Worm (Caenorhabditis elegans) whole organism, L4 larva: ENCODE measurements around the gene lgc-48.

Experiments used
- F10B5.3 ChIP-seq: sonication (generic microtip); optimal IDR thresholded peaks from 2 replicates; lab custom pipeline; 2016; ENCODE audit warnings: mild to moderate bottlenecking, missing genetic modification characterization, missing compliant biosample characterization
- F26F4.8 ChIP-seq: fragments of 200-800 bp; sonication (Bioruptor generic); conservative IDR thresholded peaks from 2 replicates; pipeline ENCODE4 v1.3.6; 2022; ENCODE audit warnings: missing genetic modification characterization, missing compliant biosample characterization
- F37D6.2 ChIP-seq: sonication (generic microtip); optimal IDR thresholded peaks from 2 replicates; lab custom pipeline; 2016; ENCODE audit warnings: mild to moderate bottlenecking, missing genetic modification characterization, missing compliant biosample characterization
- F44E2.7 ChIP-seq: fragments of 200-800 bp; sonication (Bioruptor generic); IDR thresholded peaks from 2 replicates; pipeline ENCODE4 v2.1.2; 2022; ENCODE audit warnings: missing genetic modification characterization, missing compliant biosample characterization
- T20F7.1 ChIP-seq: fragments of 200-800 bp; sonication (Bioruptor generic); optimal IDR thresholded peaks from 2 replicates; lab custom pipeline; 2018; ENCODE audit warnings: mild to moderate bottlenecking, missing genetic modification characterization, missing compliant biosample characterization
- Y5F2A.4 ChIP-seq: fragments of 200-800 bp; sonication (Bioruptor generic); optimal IDR thresholded peaks from 2 replicates; lab custom pipeline; 2018; ENCODE audit warnings: mild to moderate bottlenecking, missing genetic modification characterization, missing compliant biosample characterization
- ZK337.2 ChIP-seq: fragments of 200-800 bp; sonication (Bioruptor generic); IDR thresholded peaks from 2 replicates; pipeline ENCODE4 v1.3.6; 2022; ENCODE audit warnings: missing genetic modification reagents, missing genetic modification characterization, missing compliant biosample characterization
- ZK546.5 ChIP-seq, 2 experiments: sonication (generic microtip); optimal IDR thresholded peaks; 2 replicates each; lab custom pipeline; 2017; ENCODE audit warnings: missing biosample characterization in 2 of 2, missing genetic modification characterization in 2 of 2
- aha-1 ChIP-seq: fragments of 150-350 bp; peaks from one replicate; lab custom pipeline; 2014; ENCODE audit warnings: missing biosample characterization, missing genetic modification characterization
- aly-2 ChIP-seq: sonication (generic microtip); optimal IDR thresholded peaks from 2 replicates; lab custom pipeline; 2018; ENCODE audit warnings: missing biosample characterization, missing genetic modification characterization
- ceh-82 ChIP-seq: sonication (generic microtip); optimal IDR thresholded peaks from 2 replicates; lab custom pipeline; 2017; ENCODE audit warnings: missing biosample characterization, missing genetic modification characterization
- daf-16 ChIP-seq, 3 experiments: sonication (generic microtip); optimal IDR thresholded peaks; 2 replicates each; lab custom pipeline; 2016 to 2017; ENCODE audit warnings: missing genetic modification characterization in 3 of 3, missing genetic modification reagents in 3 of 3, mild to moderate bottlenecking in 2 of 3, missing compliant biosample characterization in 2 of 3, missing biosample characterization in 1 of 3, moderate library complexity in 1 of 3
- dmd-6 ChIP-seq: fragments of 200-800 bp; sonication (Bioruptor generic); IDR thresholded peaks from 2 replicates; pipeline ENCODE4 v1.3.6; 2022; ENCODE audit warnings: missing genetic modification reagents, missing genetic modification characterization, missing compliant biosample characterization
- dmd-9 ChIP-seq: fragments of 200-800 bp; sonication (Bioruptor generic); IDR thresholded peaks from 2 replicates; pipeline ENCODE4 v1.3.6; 2022; ENCODE audit warnings: missing genetic modification reagents, missing genetic modification characterization, missing compliant biosample characterization
- dpl-1 ChIP-seq: fragments of 150-350 bp; optimal IDR thresholded peaks from 2 replicates; lab custom pipeline; 2014; ENCODE audit warnings: missing biosample characterization, missing genetic modification reagents, missing genetic modification characterization
- dve-1 ChIP-seq: sonication (generic microtip); optimal IDR thresholded peaks from 2 replicates; lab custom pipeline; 2017; ENCODE audit warnings: antibody characterized with exemption, mild to moderate bottlenecking, missing genetic modification characterization, missing compliant biosample characterization; ENCODE audit not compliant: insufficient read depth
- egl-43 ChIP-seq: fragments of 200-800 bp; sonication (Bioruptor generic); IDR thresholded peaks from 2 replicates; pipeline ENCODE4 v1.3.6; 2022; ENCODE audit warnings: missing genetic modification reagents, missing genetic modification characterization, missing compliant biosample characterization
- fkh-10 ChIP-seq: fragments of 150-350 bp; optimal IDR thresholded peaks from 2 replicates; lab custom pipeline; 2014; ENCODE audit warnings: missing biosample characterization, missing genetic modification reagents, missing genetic modification characterization
- hmg-1.1 ChIP-seq: fragments of 200-800 bp; sonication (Bioruptor generic); IDR thresholded peaks from 2 replicates; pipeline ENCODE4 v1.3.6; 2022; ENCODE audit warnings: missing genetic modification reagents, missing genetic modification characterization, missing compliant biosample characterization
- lin-13 ChIP-seq: fragments of 150-350 bp; optimal IDR thresholded peaks from 2 replicates; lab custom pipeline; 2014; ENCODE audit warnings: missing biosample characterization, missing genetic modification reagents, missing genetic modification characterization
- lin-15B ChIP-seq: fragments of 150-350 bp; sonication (generic microtip); optimal IDR thresholded peaks from 3 replicates; lab custom pipeline; 2014; ENCODE audit warnings: missing biosample characterization, missing genetic modification characterization
- lin-29 ChIP-seq: fragments of 200-800 bp; sonication (Bioruptor generic); IDR thresholded peaks from 2 replicates; pipeline ENCODE4 v1.3.6; 2022; ENCODE audit warnings: missing genetic modification reagents, missing genetic modification characterization, missing compliant biosample characterization
- lin-39 ChIP-seq: fragments of 150-350 bp; optimal IDR thresholded peaks from 2 replicates; lab custom pipeline; 2014; ENCODE audit warnings: missing biosample characterization, missing genetic modification reagents, missing genetic modification characterization
- madf-5 ChIP-seq, 2 experiments: fragments of 200-800 bp; sonication (Bioruptor generic); IDR thresholded peaks; 2 replicates each; pipeline ENCODE4 v1.3.6; 2022; ENCODE audit warnings: missing compliant biosample characterization in 2 of 2, missing genetic modification characterization in 2 of 2
- mdl-1 ChIP-seq, 2 experiments: fragments of 150-350 bp in 1 of 2; sonication (generic microtip) in 1 of 2; optimal IDR thresholded peaks; 2 replicates each; lab custom pipeline; 2014 to 2017; ENCODE audit warnings: missing biosample characterization in 2 of 2, missing genetic modification characterization in 2 of 2
- nhr-102 ChIP-seq: sonication (generic microtip); optimal IDR thresholded peaks from 2 replicates; lab custom pipeline; 2016; ENCODE audit warnings: mild to moderate bottlenecking, missing genetic modification characterization, moderate library complexity, missing compliant biosample characterization
- nhr-237 ChIP-seq: sonication (generic microtip); optimal IDR thresholded peaks from 2 replicates; lab custom pipeline; 2017; ENCODE audit warnings: missing biosample characterization, missing genetic modification characterization
- nhr-48 ChIP-seq: sonication (generic microtip); optimal IDR thresholded peaks from 2 replicates; lab custom pipeline; 2016; ENCODE audit warnings: mild to moderate bottlenecking, missing genetic modification characterization, missing compliant biosample characterization
- nhr-77 ChIP-seq: fragments of 150-350 bp; optimal IDR thresholded peaks from 2 replicates; lab custom pipeline; 2014; ENCODE audit warnings: missing biosample characterization, missing genetic modification characterization
- php-3 ChIP-seq: fragments of 200-800 bp; sonication (Bioruptor generic); IDR thresholded peaks from 2 replicates; pipeline ENCODE4 v1.3.6; 2022; ENCODE audit warnings: missing genetic modification reagents, missing genetic modification characterization, missing compliant biosample characterization
- rbr-2 ChIP-seq: sonication (generic microtip); optimal IDR thresholded peaks from 2 replicates; lab custom pipeline; 2016; ENCODE audit warnings: missing genotype, missing genetic modification characterization, missing compliant biosample characterization
- skn-1 ChIP-seq: fragments of 150-350 bp; optimal IDR thresholded peaks from 2 replicates; lab custom pipeline; 2014; ENCODE audit warnings: missing biosample characterization, missing genetic modification characterization
- snpc-1.2 ChIP-seq: fragments of 200-800 bp; sonication (Bioruptor generic); IDR thresholded peaks from 2 replicates; pipeline ENCODE4 v1.3.6; 2022; ENCODE audit warnings: missing genetic modification reagents, missing genetic modification characterization, missing compliant biosample characterization
- snpc-4 ChIP-seq: fragments of 150-350 bp; optimal IDR thresholded peaks from 2 replicates; lab custom pipeline; 2014; ENCODE audit warnings: missing biosample characterization, missing genetic modification characterization
- spr-1 ChIP-seq: sonication (generic microtip); optimal IDR thresholded peaks from 2 replicates; lab custom pipeline; 2016; ENCODE audit warnings: mild to moderate bottlenecking, missing genetic modification characterization, missing compliant biosample characterization
- unc-130 ChIP-seq: sonication (generic microtip); optimal IDR thresholded peaks from 2 replicates; lab custom pipeline; 2016; ENCODE audit warnings: missing genetic modification reagents, missing genetic modification characterization, missing compliant biosample characterization
- unc-39 ChIP-seq: sonication (generic microtip); optimal IDR thresholded peaks from 2 replicates; lab custom pipeline; 2017; ENCODE audit warnings: missing biosample characterization, missing genetic modification characterization
- unc-62 ChIP-seq, 3 experiments: fragments of 150-350 bp in 1 of 3; sonication (generic microtip); optimal IDR thresholded peaks in 2 of 3; peaks in 1 of 3; 1 replicate in 1 of 3; 2 replicates in 2 of 3; lab custom pipeline; 2014 to 2017; ENCODE audit warnings: missing biosample characterization in 3 of 3, missing genetic modification characterization in 3 of 3, missing genetic modification reagents in 3 of 3, missing genotype in 1 of 3
- zfp-2 ChIP-seq: sonication (generic microtip); optimal IDR thresholded peaks from 2 replicates; lab custom pipeline; 2016; ENCODE audit warnings: mild to moderate bottlenecking, missing genetic modification characterization, missing compliant biosample characterization
- zfp-3 ChIP-seq: fragments of 200-800 bp; sonication (Bioruptor generic); conservative IDR thresholded peaks from 2 replicates; pipeline ENCODE4 v1.3.6; 2022; ENCODE audit warnings: missing genetic modification reagents, missing genetic modification characterization, missing compliant biosample characterization
- zip-11 ChIP-seq: fragments of 200-800 bp; sonication (Bioruptor generic); IDR thresholded peaks from 2 replicates; pipeline ENCODE4 v1.3.6; 2022; ENCODE audit warnings: missing genetic modification characterization, missing compliant biosample characterization

The lgc-48 gene

DNA sequence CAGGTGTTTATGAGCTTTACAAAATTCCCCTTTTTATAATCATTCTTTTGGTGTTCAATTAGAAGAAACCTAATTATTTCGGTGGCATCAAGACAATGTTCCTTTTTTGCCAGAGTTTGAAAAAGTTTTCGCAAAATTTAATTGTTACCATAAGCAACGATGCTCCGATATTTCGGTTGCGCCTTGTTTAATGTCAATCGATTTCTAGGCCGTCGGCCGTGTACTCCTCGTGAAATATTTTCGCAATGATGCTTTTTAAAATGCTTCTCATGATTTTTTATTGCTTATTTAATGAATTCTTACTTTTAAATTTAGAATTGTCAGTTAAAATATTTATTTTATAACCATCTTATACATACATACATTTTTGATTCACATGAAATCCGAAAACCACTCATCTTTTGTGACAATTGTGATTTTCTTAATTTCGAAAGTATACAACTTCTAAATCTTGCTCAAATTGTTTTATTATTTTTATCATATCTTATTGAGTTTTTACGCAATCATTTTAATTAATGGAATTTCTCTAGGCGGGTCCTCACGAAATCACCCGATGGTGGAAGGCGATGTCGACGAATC is 26.9 kb upstream of the lgc-48 start, which contains the start of gene C50B6.3 (continued):
- peak; percentile 62 for TF ChIP-seq dmd-6 (GFP tag; lab: Robert Waterston, UW)
- no peak for TF ChIP-seq egl-43 (GFP tag; lab: Robert Waterston, UW)
- peak; percentile 67; the same call in 1 of the 2 replicates for TF ChIP-seq dmd-9 (GFP tag; lab: Robert Waterston, UW)
- no peak for TF ChIP-seq spr-1
- TF ChIP-seq mdl-1 (tag; optimal IDR thresholded peaks at IDR 0.05; lab: Kevin White, UChicago): no peak
- no peak for TF ChIP-seq ceh-82 (tag; lab: Kevin White, UChicago)
- TF ChIP-seq nhr-102 (tag; lab: Kevin White, UChicago): peak; percentile 9
- no peak for TF ChIP-seq snpc-1.2
- TF ChIP-seq zfp-3 (GFP tag; lab: Robert Waterston, UW): no peak
- no peak for TF ChIP-seq php-3 (GFP tag; lab: Robert Waterston, UW)
- peak in 1 of 2 experiments; percentile 90 for TF ChIP-seq unc-62 (GFP tag; optimal IDR thresholded peaks at IDR 0.05 in 1 of 2; lab: Kevin White, UChicago)
- TF ChIP-seq unc-62 (tag; optimal IDR thresholded peaks at IDR 0.05; lab: Kevin White, UChicago): no peak
- peak; percentile 18 for TF ChIP-seq F37D6.2 (tag; lab: Kevin White, UChicago)
- TF ChIP-seq aha-1 (tag; lab: Kevin White, UChicago): peak; percentile 73
- TF ChIP-seq F44E2.7: no peak
- no peak for TF ChIP-seq ZK546.5 (tag; optimal IDR thresholded peaks at IDR 0.05; lab: Kevin White, UChicago)
- no peak for TF ChIP-seq zfp-2 (tag; lab: Kevin White, UChicago)
- no peak for TF ChIP-seq aly-2 (tag; lab: Kevin White, UChicago)
- TF ChIP-seq ZK337.2: peak; percentile 82
- TF ChIP-seq unc-39 (tag; lab: Kevin White, UChicago): no peak
- TF ChIP-seq unc-130 (GFP tag; lab: Kevin White, UChicago): peak; percentile 71
- no peak for TF ChIP-seq Y5F2A.4 (GFP tag; lab: Kevin White, UChicago)
- no peak for TF ChIP-seq skn-1 (tag; lab: Kevin White, UChicago)
- TF ChIP-seq nhr-77 (tag; lab: Kevin White, UChicago): no peak
- TF ChIP-seq madf-5 (GFP tag; IDR thresholded peaks at IDR 0.05; lab: Robert Waterston, UW): no peak
- no peak for TF ChIP-seq fkh-10
- TF ChIP-seq hmg-1.1 (GFP tag; lab: Robert Waterston, UW): peak; percentile 36; the same call in 1 of the 2 replicates
- TF ChIP-seq dve-1 (tag; lab: Kevin White, UChicago): peak; percentile 80
- no peak for TF ChIP-seq snpc-4 (tag; lab: Kevin White, UChicago)
- TF ChIP-seq zip-11 (GFP tag; lab: Robert Waterston, UW): no peak
- TF ChIP-seq nhr-48 (tag; lab: Kevin White, UChicago): peak; percentile 26
- peak; percentile 83 for TF ChIP-seq dpl-1 (GFP tag; lab: Kevin White, UChicago)
- no peak for TF ChIP-seq lin-29
- TF ChIP-seq lin-39 (tag; lab: Kevin White, UChicago): peak; percentile 10
- peak; percentile 99 for TF ChIP-seq T20F7.1 (GFP tag; lab: Kevin White, UChicago)
- no peak for TF ChIP-seq lin-13 (GFP tag; lab: Kevin White, UChicago)
- no peak for TF ChIP-seq F10B5.3 (tag; lab: Kevin White, UChicago)
- no peak for TF ChIP-seq nhr-237 (tag; lab: Kevin White, UChicago)
- TF ChIP-seq F26F4.8 (GFP tag; lab: Robert Waterston, UW): no peak
- peak; percentile 56 for TF ChIP-seq lin-15B (tag; lab: Kevin White, UChicago)
- peak; percentile 66 for TF ChIP-seq rbr-2
- peak in 1 of 2 experiments; percentile 13 for TF ChIP-seq daf-16 (GFP tag; optimal IDR thresholded peaks at IDR 0.05; lab: Kevin White, UChicago)
- TF ChIP-seq daf-16 (tag; optimal IDR thresholded peaks at IDR 0.05; lab: Kevin White, UChicago): peak; percentile 28
